Fruit fly (Drosophila melanogaster): ENCODE results near the gene Mitofilin.

Mitofilin gene

dm6 chr3R:22042982-22043381 lies 19.8 kb upstream of the Mitofilin start (continued):
- TF ChIP-seq CG7372 (GFP tag; IDR thresholded peaks at IDR 0.05) (no peak), kah (GFP tag; optimal IDR thresholded peaks at IDR 0.05) (peak; percentile 0), kay (GFP tag; optimal IDR thresholded peaks at IDR 0.05) (no peak), salm (tag; optimal IDR thresholded peaks at IDR 0.05) (no peak), CG43689 (GFP tag; IDR thresholded peaks at IDR 0.05) (no peak), CG9876 (GFP tag; optimal IDR thresholded peaks at IDR 0.05) (no peak), CG1024 (GFP tag; IDR thresholded peaks at IDR 0.05) (no peak), CG30403 (GFP tag; optimal IDR thresholded peaks at IDR 0.05) (no peak), B-H2 (GFP tag; optimal IDR thresholded peaks at IDR 0.05) (no peak), dmrt11E (tag; optimal IDR thresholded peaks at IDR 0.05) (no peak), CG6272 (GFP tag; IDR thresholded peaks at IDR 0.05) (no peak), ERR (GFP tag; optimal IDR thresholded peaks at IDR 0.05) (no peak), CG4404 (GFP tag; IDR thresholded peaks at IDR 0.05) (no peak), CrebB (tag; optimal IDR thresholded peaks at IDR 0.05) (no peak), CG13775 (GFP tag; optimal IDR thresholded peaks at IDR 0.05) (no peak), CG10321 (GFP tag; IDR thresholded peaks at IDR 0.05) (no peak), H15 (GFP tag; IDR thresholded peaks at IDR 0.05) (no peak), Opbp (GFP tag; IDR thresholded peaks at IDR 0.05; ENCODE audit: partially characterized antibody) (0 out of 3 replicates have a peak, but pooled peaks have one; percentile 35), CG10654 (GFP tag; optimal IDR thresholded peaks at IDR 0.05) (no peak), Dip2 (GFP tag; IDR thresholded peaks at IDR 0.05) (no peak), jumu (GFP tag; optimal IDR thresholded peaks at IDR 0.05) (no peak), Neu2 (GFP tag; optimal IDR thresholded peaks at IDR 0.05; ENCODE audit: borderline replicate concordance) (no peak), Atf6 (GFP tag; IDR thresholded peaks at IDR 0.05) (0 out of 2 replicates have a peak, but pooled peaks have one; percentile 12), vvl (GFP tag; IDR thresholded peaks at IDR 0.05) (no peak), prd (optimal IDR thresholded peaks at IDR 0.05) (no peak), prd (GFP tag; IDR thresholded peaks at IDR 0.05) (no peak), ftz-f1 (GFP tag; optimal IDR thresholded peaks at IDR 0.05) (no peak), CG4328 (GFP tag; optimal IDR thresholded peaks at IDR 0.05) (no peak), ap (GFP tag; IDR thresholded peaks at IDR 0.05) (no peak), ind (GFP tag; optimal IDR thresholded peaks at IDR 0.05) (no peak), E2f2 (GFP tag; IDR thresholded peaks at IDR 0.05) (no peak), onecut (GFP tag; IDR thresholded peaks at IDR 0.05) (no peak), CG10462 (GFP tag; optimal IDR thresholded peaks at IDR 0.05) (no peak), CG6175 (GFP tag; IDR thresholded peaks at IDR 0.05) (no peak), CG2116 (GFP tag; optimal IDR thresholded peaks at IDR 0.05) (no peak), lbe (GFP tag; optimal IDR thresholded peaks at IDR 0.05) (no peak), CG10979 (tag; optimal IDR thresholded peaks at IDR 0.05) (no peak), CG33213 (GFP tag; optimal IDR thresholded peaks at IDR 0.05) (no peak), Tbp (GFP tag; optimal IDR thresholded peaks at IDR 0.05) (no peak), CG14014 (GFP tag; IDR thresholded peaks at IDR 0.05) (no peak), CG16813 (GFP tag; IDR thresholded peaks at IDR 0.05; ENCODE audit: partially characterized antibody) (0 out of 3 replicates have a peak, but pooled peaks have one; percentile 21), CG14860 (GFP tag; IDR thresholded peaks at IDR 0.05; ENCODE audit: partially characterized antibody) (0 out of 3 replicates have a peak, but pooled peaks have one; percentile 31), C15 (GFP tag; IDR thresholded peaks at IDR 0.05) (no peak), btn (GFP tag; optimal IDR thresholded peaks at IDR 0.05) (no peak), z (GFP tag; IDR thresholded peaks at IDR 0.05) (no peak), br (optimal IDR thresholded peaks at IDR 0.05) (no peak), emc (GFP tag; optimal IDR thresholded peaks at IDR 0.05) (no peak), Awh (GFP tag; IDR thresholded peaks at IDR 0.05) (no peak), aop (GFP tag; IDR thresholded peaks at IDR 0.05) (no peak), Adf1 (GFP tag; IDR thresholded peaks at IDR 0.05) (no peak), HLHmδ (GFP tag; optimal IDR thresholded peaks at IDR 0.05) (no peak), Fer2 (tag; optimal IDR thresholded peaks at IDR 0.05) (no peak), CG7987 (GFP tag; optimal IDR thresholded peaks at IDR 0.05) (no peak), TFAM (GFP tag; optimal IDR thresholded peaks at IDR 0.05) (no peak)

All from whole organism, embryonic.